Worm (Caenorhabditis elegans) whole organism, mixed stage, embryonic: ENCODE results near the gene nmur-1.

Experiments
- M03D4.4 ChIP-seq: sonication (generic microtip); optimal IDR thresholded peaks from 2 replicates; lab custom pipeline; 2017; ENCODE audit warnings: mild to moderate bottlenecking, missing genetic modification characterization, missing compliant biosample characterization
- bed-3 ChIP-seq: fragments of 200-800 bp; sonication (Bioruptor generic); optimal IDR thresholded peaks from 3 replicates; lab custom pipeline; 2018; ENCODE audit warnings: mild to moderate bottlenecking, missing genetic modification characterization, moderate library complexity, missing compliant biosample characterization
- blmp-1 ChIP-seq: fragments of 150-350 bp; optimal IDR thresholded peaks from 2 replicates; lab custom pipeline; 2014; ENCODE audit warnings: missing biosample characterization, missing genetic modification characterization
- ceh-39 ChIP-seq: fragments of 150-350 bp; optimal IDR thresholded peaks from 2 replicates; lab custom pipeline; 2014; ENCODE audit warnings: missing biosample characterization, missing genetic modification characterization
- ceh-43 ChIP-seq: fragments of 200-800 bp; sonication (Bioruptor generic); optimal IDR thresholded peaks from 2 replicates; lab custom pipeline; 2018; ENCODE audit warnings: mild to moderate bottlenecking, missing genetic modification characterization, moderate library complexity, missing compliant biosample characterization
- ceh-83 ChIP-seq: fragments of 200-800 bp; sonication (Bioruptor generic); optimal IDR thresholded peaks from 2 replicates; lab custom pipeline; 2018; ENCODE audit warnings: mild to moderate bottlenecking, missing genetic modification characterization, missing compliant biosample characterization
- ces-1 ChIP-seq: fragments of 150-350 bp; optimal IDR thresholded peaks from 2 replicates; lab custom pipeline; 2014; ENCODE audit warnings: missing biosample characterization, missing genetic modification reagents, missing genetic modification characterization
- cnd-1 ChIP-seq: fragments of 200-800 bp; sonication (Bioruptor generic); optimal IDR thresholded peaks from 2 replicates; lab custom pipeline; 2018; ENCODE audit warnings: mild to moderate bottlenecking, missing genetic modification characterization, missing compliant biosample characterization
- drap-1 ChIP-seq: fragments of 200-800 bp; sonication (Bioruptor generic); optimal IDR thresholded peaks from 3 replicates; lab custom pipeline; 2018; ENCODE audit warnings: mild to moderate bottlenecking, missing genetic modification characterization, missing compliant biosample characterization
- elt-1 ChIP-seq: sonication (generic microtip); optimal IDR thresholded peaks from 2 replicates; lab custom pipeline; 2017; ENCODE audit warnings: missing genetic modification characterization, mild to moderate bottlenecking, missing compliant biosample characterization, antibody characterized with exemption, moderate library complexity, borderline replicate concordance; ENCODE audit not compliant: insufficient read depth
- flh-1 ChIP-seq: fragments of 200-800 bp; sonication (Bioruptor generic); optimal IDR thresholded peaks from 2 replicates; lab custom pipeline; 2018; ENCODE audit warnings: mild to moderate bottlenecking, missing genetic modification characterization, moderate library complexity, missing compliant biosample characterization
- ham-2 ChIP-seq: fragments of 200-800 bp; sonication (Bioruptor generic); optimal IDR thresholded peaks from 2 replicates; lab custom pipeline; 2018; ENCODE audit warnings: mild to moderate bottlenecking, missing genetic modification characterization, missing compliant biosample characterization
- hlh-1 ChIP-seq: fragments of 150-350 bp; optimal IDR thresholded peaks from 2 replicates; lab custom pipeline; 2014; ENCODE audit warnings: missing biosample characterization, missing genetic modification reagents, missing genetic modification characterization
- lin-13 ChIP-seq: fragments of 150-350 bp; optimal IDR thresholded peaks from 2 replicates; lab custom pipeline; 2014; ENCODE audit warnings: missing biosample characterization, missing genetic modification characterization
- lin-32 ChIP-seq: fragments of 200-800 bp; sonication (Bioruptor generic); optimal IDR thresholded peaks from 2 replicates; lab custom pipeline; 2018; ENCODE audit warnings: mild to moderate bottlenecking, missing genetic modification characterization, missing compliant biosample characterization
- lsy-2 ChIP-seq: fragments of 150-350 bp; optimal IDR thresholded peaks from 2 replicates; lab custom pipeline; 2014; ENCODE audit warnings: missing biosample characterization, missing genetic modification characterization
- mab-5 ChIP-seq: fragments of 150-350 bp; optimal IDR thresholded peaks from 2 replicates; lab custom pipeline; 2014; ENCODE audit warnings: missing biosample characterization, missing genetic modification characterization
- mep-1 ChIP-seq: fragments of 150-350 bp; optimal IDR thresholded peaks from 2 replicates; lab custom pipeline; 2017; ENCODE audit warnings: missing biosample characterization, missing genetic modification reagents, missing genetic modification characterization, inconsistent platforms
- mls-2 ChIP-seq: sonication (generic microtip); optimal IDR thresholded peaks from 2 replicates; lab custom pipeline; 2016; ENCODE audit warnings: mild to moderate bottlenecking, missing genetic modification characterization, moderate library complexity, missing compliant biosample characterization
- nhr-12 ChIP-seq: fragments of 150-350 bp; optimal IDR thresholded peaks from 2 replicates; lab custom pipeline; 2014; ENCODE audit warnings: missing biosample characterization, missing genetic modification characterization
- nhr-2 ChIP-seq: fragments of 150-350 bp; optimal IDR thresholded peaks from 2 replicates; lab custom pipeline; 2014; ENCODE audit warnings: missing biosample characterization, missing genetic modification characterization
- nhr-237 ChIP-seq: fragments of 150-350 bp; optimal IDR thresholded peaks from 2 replicates; lab custom pipeline; 2014; ENCODE audit warnings: missing biosample characterization, missing genetic modification characterization
- nhr-28 ChIP-seq: fragments of 150-350 bp; optimal IDR thresholded peaks from 2 replicates; lab custom pipeline; 2014; ENCODE audit warnings: missing biosample characterization, missing genetic modification characterization
- nhr-76 ChIP-seq: sonication (generic microtip); optimal IDR thresholded peaks from 2 replicates; lab custom pipeline; 2017; ENCODE audit warnings: missing biosample characterization, missing genetic modification characterization
- sem-2 ChIP-seq: fragments of 200-800 bp; sonication (Bioruptor generic); optimal IDR thresholded peaks from 2 replicates; lab custom pipeline; 2018; ENCODE audit warnings: mild to moderate bottlenecking, missing genetic modification characterization, missing compliant biosample characterization
- snpc-4 ChIP-seq: fragments of 150-350 bp; optimal IDR thresholded peaks from 2 replicates; lab custom pipeline; 2014; ENCODE audit warnings: missing biosample characterization, missing genetic modification characterization
- sptf-1 ChIP-seq: sonication (generic microtip); optimal IDR thresholded peaks from 2 replicates; lab custom pipeline; 2017; ENCODE audit warnings: mild to moderate bottlenecking, missing genetic modification characterization, moderate library complexity, missing compliant biosample characterization
- tbx-8 ChIP-seq: fragments of 200-800 bp; sonication (Bioruptor generic); optimal IDR thresholded peaks from 2 replicates; lab custom pipeline; 2018; ENCODE audit warnings: mild to moderate bottlenecking, missing genetic modification characterization, moderate library complexity, missing compliant biosample characterization
- unc-120 ChIP-seq: sonication (generic microtip); optimal IDR thresholded peaks from 2 replicates; lab custom pipeline; 2017; ENCODE audit warnings: missing genetic modification characterization, missing compliant biosample characterization; ENCODE audit not compliant: poor library complexity, severe bottlenecking
- unc-39 ChIP-seq: fragments of 150-350 bp; optimal IDR thresholded peaks from 2 replicates; lab custom pipeline; 2014; ENCODE audit warnings: missing biosample characterization, missing genetic modification characterization
- unc-62 ChIP-seq: fragments of 150-350 bp; optimal IDR thresholded peaks from 2 replicates; lab custom pipeline; 2014; ENCODE audit warnings: missing biosample characterization, missing genetic modification reagents, missing genetic modification characterization
- zip-8 ChIP-seq: fragments of 150-350 bp; optimal IDR thresholded peaks from 2 replicates; lab custom pipeline; 2014; ENCODE audit warnings: missing biosample characterization, missing genetic modification characterization
- ztf-11 ChIP-seq: fragments of 150-350 bp; optimal IDR thresholded peaks from 2 replicates; lab custom pipeline; 2014; ENCODE audit warnings: missing biosample characterization, missing genetic modification characterization

nmur-1 gene

ce11 chrX:8998809-8999208, 18.0 kb downstream of the nmur-1 start, which contains the start of gene C24A3.1:
Gene C24A3.1 (plus strand): TSS chrX:8999071.
- TF ChIP-seq drap-1, result no peak
- TF ChIP-seq ham-2 (GFP tag; lab: Kevin White, UChicago), result no peak
- TF ChIP-seq lin-32 (GFP tag; lab: Kevin White, UChicago), result no peak
- no peak for TF ChIP-seq nhr-237 (tag; lab: Kevin White, UChicago)
- TF ChIP-seq ces-1 (GFP tag; lab: Kevin White, UChicago), result no peak
- no peak for TF ChIP-seq hlh-1 (tag; lab: Kevin White, UChicago)
- no peak for TF ChIP-seq lsy-2 (tag; lab: Kevin White, UChicago)

ce11 chrX:9010418-9010817, 29.6 kb downstream of the nmur-1 start, which contains the start of gene C24A3.9:
Gene C24A3.9 (minus strand): TSS chrX:9010518.
- TF ChIP-seq lin-32 (GFP tag; lab: Kevin White, UChicago) (no peak), mab-5 (no peak), unc-62 (GFP tag; lab: Kevin White, UChicago) (no peak), mls-2 (tag; lab: Kevin White, UChicago) (no peak), sem-2 (GFP tag; lab: Kevin White, UChicago) (no peak), sptf-1 (tag; lab: Kevin White, UChicago) (no peak), nhr-76 (tag; lab: Kevin White, UChicago) (no peak), snpc-4 (tag; lab: Kevin White, UChicago) (no peak), ztf-11 (tag; lab: Kevin White, UChicago) (no peak), ceh-83 (GFP tag; lab: Kevin White, UChicago) (no peak), M03D4.4 (tag; lab: Kevin White, UChicago) (no peak), mep-1 (no peak), flh-1 (GFP tag; lab: Kevin White, UChicago) (no peak), unc-120 (tag; lab: Kevin White, UChicago) (no peak)

DNA sequence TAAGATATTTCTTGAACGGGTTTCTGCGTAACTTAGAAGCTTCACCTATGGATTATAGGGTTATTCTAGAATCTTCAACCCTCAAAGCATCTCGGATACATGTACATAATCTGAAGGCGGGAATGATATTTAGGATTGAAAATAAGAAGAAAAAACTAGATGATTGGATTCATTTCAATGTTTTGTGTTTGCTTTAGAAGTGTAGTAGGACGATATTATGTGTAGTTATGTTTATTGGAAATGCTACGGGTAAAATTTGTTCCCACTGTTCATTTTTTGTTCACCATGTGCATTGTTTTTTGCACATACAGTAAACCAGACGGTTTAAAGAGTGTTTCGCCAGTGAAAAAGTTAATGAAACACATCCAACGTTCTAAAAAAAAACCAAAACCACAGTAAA, 30.7 kb downstream of the nmur-1 start:
- TF ChIP-seq M03D4.4 (tag; lab: Kevin White, UChicago), result no peak
- TF ChIP-seq ztf-11 (tag; lab: Kevin White, UChicago), result no peak
- TF ChIP-seq elt-1, result no peak
- TF ChIP-seq unc-39 (tag; lab: Kevin White, UChicago), result no peak
- no peak for TF ChIP-seq unc-62 (GFP tag; lab: Kevin White, UChicago)
- TF ChIP-seq bed-3 (GFP tag; lab: Kevin White, UChicago), result no peak
- no peak for TF ChIP-seq nhr-12
- TF ChIP-seq lin-13 (tag; lab: Kevin White, UChicago), result no peak
- TF ChIP-seq ham-2 (GFP tag; lab: Kevin White, UChicago), result no peak
- no peak for TF ChIP-seq ceh-39 (tag; lab: Kevin White, UChicago)
- TF ChIP-seq blmp-1, result no peak

DNA sequence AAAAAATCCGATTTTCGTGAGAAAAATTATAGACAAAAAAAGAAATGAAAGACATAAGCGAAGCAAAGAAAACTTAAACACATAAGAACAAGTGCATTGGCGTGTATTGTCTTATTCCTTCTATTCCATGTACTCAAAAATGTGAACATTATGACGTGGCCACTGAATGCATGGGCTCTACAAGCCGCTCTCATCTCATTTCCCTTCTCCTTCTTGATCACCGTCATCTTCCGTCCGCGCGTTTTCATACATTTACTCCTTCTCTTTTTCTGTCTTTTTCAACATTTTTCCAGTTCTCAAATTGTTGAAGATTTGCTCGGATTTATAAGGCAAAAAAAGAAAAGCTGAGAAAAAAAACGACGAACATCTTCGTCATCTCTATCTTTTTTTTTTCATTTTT, 33.7 kb downstream of the nmur-1 start:
- TF ChIP-seq nhr-237 (tag; lab: Kevin White, UChicago) (no peak), blmp-1 (no peak), snpc-4 (tag; lab: Kevin White, UChicago) (no peak), ceh-43 (GFP tag; lab: Kevin White, UChicago) (no peak), nhr-12 (no peak), unc-39 (tag; lab: Kevin White, UChicago) (no peak), flh-1 (GFP tag; lab: Kevin White, UChicago) (no peak), unc-120 (tag; lab: Kevin White, UChicago) (no peak), nhr-76 (tag; lab: Kevin White, UChicago) (no peak), tbx-8 (no peak), ham-2 (GFP tag; lab: Kevin White, UChicago) (no peak)

DNA sequence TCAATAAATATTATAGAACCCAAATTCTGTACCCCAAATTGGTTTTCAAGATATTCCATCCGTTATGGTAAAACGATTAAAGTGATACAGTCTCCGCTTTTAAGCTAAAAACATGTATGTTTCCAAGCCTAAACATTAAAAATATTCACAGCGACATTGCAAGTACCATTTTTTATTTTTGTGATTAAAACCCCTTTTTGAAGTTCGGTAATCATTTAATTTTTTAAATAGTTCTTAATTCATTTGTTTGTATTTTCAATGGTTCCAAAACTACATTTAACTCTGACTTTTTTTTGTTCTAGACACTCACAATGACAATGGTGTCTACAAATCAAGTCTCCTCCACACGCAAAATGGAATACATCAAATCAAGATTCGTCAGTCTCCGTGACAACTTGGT, 34.6 kb downstream of the nmur-1 start, which contains the start of gene T25B6.4:
TSS of gene T25B6.4 (plus strand) at position 301 of the 400 bp plus-strand sequence.
- no peak for TF ChIP-seq nhr-28 (tag; lab: Kevin White, UChicago)
- TF ChIP-seq nhr-237 (tag; lab: Kevin White, UChicago), result no peak
- no peak for TF ChIP-seq cnd-1 (tag; lab: Kevin White, UChicago)
- TF ChIP-seq snpc-4 (tag; lab: Kevin White, UChicago), result no peak
- TF ChIP-seq bed-3 (GFP tag; lab: Kevin White, UChicago), result no peak
- TF ChIP-seq mls-2 (tag; lab: Kevin White, UChicago), result no peak
- TF ChIP-seq nhr-12, result no peak
- TF ChIP-seq ces-1 (GFP tag; lab: Kevin White, UChicago), result no peak
- TF ChIP-seq tbx-8, result no peak
- no peak for TF ChIP-seq M03D4.4 (tag; lab: Kevin White, UChicago)
- no peak for TF ChIP-seq hlh-1 (tag; lab: Kevin White, UChicago)
- no peak for TF ChIP-seq drap-1
- no peak for TF ChIP-seq nhr-2 (tag; lab: Kevin White, UChicago)
- TF ChIP-seq ceh-39 (tag; lab: Kevin White, UChicago), result no peak
- TF ChIP-seq zip-8 (tag; lab: Kevin White, UChicago), result no peak
- TF ChIP-seq mep-1, result no peak
